Fruit fly (Drosophila melanogaster): ENCODE measurements around the gene Pgant5.

DNA sequence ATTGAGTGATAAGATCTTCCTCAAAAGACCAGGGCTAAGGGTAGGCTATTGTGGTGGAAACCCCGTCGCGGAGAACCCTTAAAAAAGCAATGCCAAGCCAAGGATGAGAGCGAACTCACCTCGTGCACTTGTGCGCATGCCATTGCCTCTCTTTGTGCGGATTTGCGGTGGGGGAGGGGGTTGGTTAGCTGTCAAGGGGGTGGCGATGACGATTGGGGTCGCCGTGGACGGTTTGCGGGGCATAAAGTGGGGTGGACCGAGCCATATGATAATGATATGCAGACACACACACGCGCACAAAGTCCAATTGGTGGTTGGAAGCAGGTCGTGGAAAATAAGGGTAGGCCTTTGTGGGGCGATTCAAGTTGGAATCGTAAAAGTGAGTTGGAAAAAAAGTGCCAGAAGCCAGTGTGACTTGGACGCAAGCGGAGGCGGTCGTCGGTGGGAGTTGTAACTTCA, 56.0 kb downstream of the Pgant5 start, which contains the start of the genes CG14042 and SP555:
- TF ChIP-seq cnc (optimal IDR thresholded peaks at IDR 0.05) (no peak), CG5204 (GFP tag; optimal IDR thresholded peaks at IDR 0.05) (no peak), cic (GFP tag; optimal IDR thresholded peaks at IDR 0.05) (no peak), CG14711 (tag; optimal IDR thresholded peaks at IDR 0.05) (no peak), CG1620 (GFP tag; optimal IDR thresholded peaks at IDR 0.05) (no peak), bab1 (GFP tag; optimal IDR thresholded peaks at IDR 0.05) (no peak), tj (GFP tag; optimal IDR thresholded peaks at IDR 0.05) (no peak), kay (GFP tag; ENCODE audit: borderline replicate concordance) (no peak), CG12768 (GFP tag; optimal IDR thresholded peaks at IDR 0.05) (no peak), pad (GFP tag; optimal IDR thresholded peaks at IDR 0.05) (peak; percentile 18), CG33017 (tag; optimal IDR thresholded peaks at IDR 0.05) (no peak)
